Worm (Caenorhabditis elegans) whole organism, early embryonic: ENCODE results near the gene col-162.

Experiments
- ama-1 ChIP-seq: fragments of 150-350 bp; optimal IDR thresholded peaks from 2 replicates; lab custom pipeline; 2014
- ets-7 ChIP-seq: sonication (generic microtip); optimal IDR thresholded peaks from 2 replicates; lab custom pipeline; 2016; ENCODE audit warnings: missing genotype, missing genetic modification characterization, missing compliant biosample characterization
- flt-1 ChIP-seq: fragments of 200-800 bp; sonication (Bioruptor generic); IDR thresholded peaks from 2 replicates; pipeline ENCODE4 v1.3.6; 2022; ENCODE audit warnings: missing genetic modification characterization, missing compliant biosample characterization
- hmbx-1 ChIP-seq: sonication (generic microtip); optimal IDR thresholded peaks from 2 replicates; lab custom pipeline; 2016; ENCODE audit warnings: mild to moderate bottlenecking, missing genetic modification characterization, missing compliant biosample characterization

ce11 chrV:13423608-13424007, 18.2 kb upstream of the col-162 start, which contains the start of gene srv-10:
- TF ChIP-seq hmbx-1 (no peak), ama-1 (lab: Kevin White, UChicago) (no peak), ets-7 (tag; lab: Kevin White, UChicago) (no peak), flt-1 (GFP tag; lab: Robert Waterston, UW) (no peak)
